Worm (Caenorhabditis elegans) whole organism, midembryonic: ENCODE measurements around the gene frm-8.

Source experiments
- T22C8.4 ChIP-seq: fragments of 200-800 bp; sonication (Bioruptor generic); IDR thresholded peaks from 2 replicates; pipeline ENCODE4 v1.3.6; 2022; ENCODE audit warnings: missing genetic modification characterization, missing compliant biosample characterization
- cog-1 ChIP-seq: sonication (generic microtip); optimal IDR thresholded peaks from 2 replicates; lab custom pipeline; 2016; ENCODE audit warnings: missing genetic modification characterization, missing compliant biosample characterization
- flt-1 ChIP-seq: fragments of 200-800 bp; sonication (Bioruptor generic); IDR thresholded peaks from 2 replicates; pipeline ENCODE4 v1.3.6; 2022; ENCODE audit warnings: missing genetic modification characterization, missing compliant biosample characterization
- klf-2 ChIP-seq: fragments of 200-800 bp; sonication (Bioruptor generic); conservative IDR thresholded peaks from 2 replicates; pipeline ENCODE4 v1.3.6; 2022; ENCODE audit warnings: missing genetic modification reagents, missing genetic modification characterization, missing compliant biosample characterization
- med-1 ChIP-seq: sonication (generic microtip); optimal IDR thresholded peaks from 2 replicates; lab custom pipeline; 2017; ENCODE audit warnings: missing genetic modification characterization, mild to moderate bottlenecking, missing compliant biosample characterization, antibody characterized with exemption, missing genetic modification reagents; ENCODE audit not compliant: insufficient read depth
- ref-1 ChIP-seq: fragments of 200-800 bp; sonication (Bioruptor generic); conservative IDR thresholded peaks from 2 replicates; pipeline ENCODE4 v1.3.6; 2022; ENCODE audit warnings: missing genetic modification reagents, missing genetic modification characterization, missing compliant biosample characterization
- tab-1 ChIP-seq: fragments of 200-800 bp; sonication (Bioruptor generic); IDR thresholded peaks from 2 replicates; pipeline ENCODE4 v1.3.6; 2022; ENCODE audit warnings: missing genetic modification characterization, missing compliant biosample characterization
- ztf-23 ChIP-seq: fragments of 200-800 bp; sonication (Bioruptor generic); IDR thresholded peaks from 2 replicates; pipeline ENCODE4 v1.3.6; 2022; ENCODE audit warnings: missing genetic modification reagents, missing genetic modification characterization, missing compliant biosample characterization
- ztf-29 ChIP-seq: fragments of 200-800 bp; sonication (Bioruptor generic); IDR thresholded peaks from 2 replicates; pipeline ENCODE4 v1.3.6; 2022; ENCODE audit warnings: missing genetic modification reagents, missing genetic modification characterization, missing compliant biosample characterization

- TF ChIP-seq klf-2 (GFP tag; lab: Robert Waterston, UW): no peak
- TF ChIP-seq flt-1: no peak
- TF ChIP-seq ref-1 (GFP tag; lab: Robert Waterston, UW): no peak
- TF ChIP-seq T22C8.4: no peak
- no peak for TF ChIP-seq ztf-23 (GFP tag; lab: Robert Waterston, UW)
- TF ChIP-seq cog-1 (tag; lab: Kevin White, UChicago): no peak
- TF ChIP-seq ztf-29 (GFP tag; lab: Robert Waterston, UW): no peak
- TF ChIP-seq tab-1: no peak
- no peak for TF ChIP-seq med-1 (GFP tag; lab: Kevin White, UChicago)
Observed at ce11 chrIII:3165309-3165708, 53.6 kb downstream of the frm-8 start, which contains the start of gene R148.5.
